Fruit fly (Drosophila melanogaster) whole organism, pupa: Measurements from ENCODE around the gene mei-218.

Experiments used
- CG10348 ChIP-seq: fragments of 200-800 bp; sonication (Bioruptor generic); IDR thresholded peaks from 2 replicates; pipeline ENCODE4 v1.3.6; 2022; ENCODE audit warnings: missing biosample characterization, missing genetic modification characterization
- CG12605 ChIP-seq: fragments of 200-800 bp; sonication (Bioruptor generic); IDR thresholded peaks from 2 replicates; pipeline ENCODE4 v1.3.6; 2022; ENCODE audit warnings: missing biosample characterization, missing genetic modification characterization
- CG13204 ChIP-seq: fragments of 200-800 bp; sonication (Bioruptor generic); optimal IDR thresholded peaks from 2 replicates; lab custom pipeline; 2018; ENCODE audit warnings: missing biosample characterization, mild to moderate bottlenecking, missing genetic modification characterization, moderate library complexity
- CG14655 ChIP-seq: fragments of 200-800 bp; sonication (Bioruptor generic); optimal IDR thresholded peaks from 3 replicates; lab custom pipeline; 2017; ENCODE audit warnings: mild to moderate bottlenecking, missing biosample characterization, missing genetic modification reagents, missing genetic modification characterization
- CG15710 ChIP-seq: fragments of 200-800 bp; sonication (Bioruptor generic); optimal IDR thresholded peaks from 2 replicates; lab custom pipeline; 2018; ENCODE audit warnings: missing biosample characterization, mild to moderate bottlenecking, missing genetic modification characterization, moderate library complexity
- CG17806 ChIP-seq: fragments of 200-800 bp; sonication (Bioruptor generic); optimal IDR thresholded peaks from 2 replicates; lab custom pipeline; 2018; ENCODE audit warnings: missing biosample characterization, mild to moderate bottlenecking, missing genetic modification characterization, moderate library complexity
- CG32121 ChIP-seq: fragments of 200-800 bp; sonication (Bioruptor generic); IDR thresholded peaks from 2 replicates; pipeline ENCODE4 v1.3.6; 2022; ENCODE audit warnings: missing biosample characterization, missing genetic modification characterization
- CG34367 ChIP-seq: fragments of 200-800 bp; sonication (Bioruptor generic); optimal IDR thresholded peaks from 2 replicates; lab custom pipeline; 2018; ENCODE audit warnings: missing biosample characterization, mild to moderate bottlenecking, missing genetic modification characterization
- CG4496 ChIP-seq: fragments of 200-800 bp; sonication (Bioruptor generic); IDR thresholded peaks from 3 replicates; pipeline ENCODE4 v1.3.6; 2022; ENCODE audit warnings: missing biosample characterization, missing genetic modification characterization
- CG8159 ChIP-seq: fragments of 200-800 bp; sonication (Bioruptor generic); optimal IDR thresholded peaks from 3 replicates; lab custom pipeline; 2018; ENCODE audit warnings: missing biosample characterization, mild to moderate bottlenecking, missing genetic modification characterization, moderate library complexity
- CG8301 ChIP-seq: fragments of 200-800 bp; sonication (Bioruptor generic); optimal IDR thresholded peaks from 2 replicates; lab custom pipeline; 2018; ENCODE audit warnings: missing biosample characterization, mild to moderate bottlenecking, missing genetic modification characterization
- CG9948 ChIP-seq: fragments of 200-800 bp; sonication (Bioruptor generic); optimal IDR thresholded peaks from 2 replicates; lab custom pipeline; 2018; ENCODE audit warnings: missing biosample characterization, mild to moderate bottlenecking, missing genetic modification characterization, moderate library complexity
- D1 ChIP-seq: fragments of 200-800 bp; sonication (Bioruptor generic); optimal IDR thresholded peaks from 2 replicates; lab custom pipeline; 2018; ENCODE audit warnings: missing biosample characterization, mild to moderate bottlenecking, missing genetic modification characterization, moderate library complexity
- EcR ChIP-seq: fragments of 200-800 bp; sonication (Bioruptor generic); optimal IDR thresholded peaks from 3 replicates; lab custom pipeline; 2019; ENCODE audit warnings: missing biosample characterization, missing genetic modification characterization, mild to moderate bottlenecking, moderate library complexity, missing genetic modification reagents
- Ets98B ChIP-seq: fragments of 200-800 bp; sonication (Bioruptor generic); IDR thresholded peaks from 2 replicates; pipeline ENCODE4 v1.3.6; 2022; ENCODE audit warnings: missing biosample characterization, missing genetic modification characterization
- Pif1A ChIP-seq: fragments of 200-800 bp; sonication (Bioruptor generic); optimal IDR thresholded peaks from 3 replicates; lab custom pipeline; 2016; ENCODE audit warnings: missing biosample characterization, missing genetic modification characterization
- Pif1B ChIP-seq: fragments of 200-800 bp; sonication (Bioruptor generic); optimal IDR thresholded peaks from 3 replicates; lab custom pipeline; 2016; ENCODE audit warnings: missing biosample characterization, missing genetic modification characterization
- Snoo ChIP-seq: fragments of 200-800 bp; sonication (Bioruptor generic); optimal IDR thresholded peaks from 3 replicates; lab custom pipeline; 2017; ENCODE audit warnings: missing biosample characterization, mild to moderate bottlenecking, missing genetic modification characterization, inconsistent platforms
- fd96Ca ChIP-seq: fragments of 200-800 bp; sonication (Bioruptor generic); IDR thresholded peaks from 3 replicates; pipeline ENCODE4 v1.3.6; 2022; ENCODE audit warnings: missing biosample characterization, missing genetic modification characterization
- gl ChIP-seq: fragments of 200-800 bp; sonication (Bioruptor generic); optimal IDR thresholded peaks from 2 replicates; lab custom pipeline; 2018; ENCODE audit warnings: missing biosample characterization, mild to moderate bottlenecking, missing genetic modification characterization
- rn ChIP-seq: fragments of 200-800 bp; sonication (Bioruptor generic); IDR thresholded peaks from 2 replicates; pipeline ENCODE4 v1.3.6; 2022; ENCODE audit warnings: missing biosample characterization, missing genetic modification characterization

The mei-218 gene

dm6 chrX:17181264-17182198 is 38.7 kb upstream of the mei-218 start:
- TF ChIP-seq Snoo (tag; lab: Kevin White, UChicago) (peak; percentile 41), CG32121 (GFP tag; lab: Robert Waterston, UW) (0 out of 2 replicates have a peak, but pooled peaks have one; percentile 8), D1 (tag; lab: Kevin White, UChicago) (no peak), CG12605 (no peak), gl (no peak), CG8159 (tag; lab: Kevin White, UChicago) (no peak)
- TF ChIP-seq, all 21 proteins: peak for 2

DNA sequence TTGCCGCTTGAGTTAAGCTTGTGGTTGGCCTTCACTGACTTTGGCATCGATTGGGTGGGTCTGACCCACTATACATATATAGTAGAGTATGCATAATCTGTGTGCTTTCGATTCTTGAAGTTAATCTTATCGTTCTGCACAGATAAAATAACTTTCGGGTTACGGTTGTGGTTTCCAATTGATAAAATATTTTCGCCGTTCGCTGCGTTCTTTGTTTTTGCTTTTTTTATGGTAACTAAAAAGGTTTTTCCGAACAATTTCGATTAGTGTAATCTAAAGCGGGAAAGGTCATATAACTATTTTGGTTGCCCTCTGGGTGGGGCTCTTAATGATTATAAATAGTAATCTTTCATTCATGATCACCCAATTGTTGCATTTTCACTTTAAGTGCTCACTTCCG is 37.7 kb upstream of the mei-218 start:
- no peak for TF ChIP-seq fd96Ca (GFP tag; lab: Robert Waterston, UW)
- no peak for TF ChIP-seq Pif1A
- TF ChIP-seq EcR (GFP tag; lab: Kevin White, UChicago), result no peak
- TF ChIP-seq Pif1B, result no peak
- TF ChIP-seq CG4496, result no peak
- no peak for TF ChIP-seq CG17806 (tag; lab: Kevin White, UChicago)
- TF ChIP-seq D1 (tag; lab: Kevin White, UChicago), result no peak
- TF ChIP-seq CG14655 (GFP tag; lab: Kevin White, UChicago), result no peak

DNA sequence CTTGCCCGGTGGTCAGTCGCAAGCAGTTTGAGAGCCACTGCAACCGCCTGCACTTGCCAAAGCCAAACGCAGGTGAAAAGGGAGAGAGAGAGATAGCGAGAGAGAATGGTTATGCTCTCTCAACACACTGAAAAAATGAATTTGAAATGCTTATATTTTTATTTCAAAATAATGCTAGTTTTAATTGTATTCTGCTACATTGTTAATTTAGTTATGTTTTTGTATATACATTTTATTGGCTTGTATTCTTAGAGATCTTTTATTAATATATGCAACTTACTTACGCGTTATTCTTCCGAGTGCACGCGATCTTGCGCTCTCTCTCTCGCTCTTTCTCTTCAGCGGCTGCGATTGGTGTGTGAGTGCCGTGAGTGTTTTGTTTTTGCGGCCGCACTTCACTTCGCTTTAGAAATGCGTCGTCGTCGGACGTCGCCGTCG is 35.7 kb upstream of the mei-218 start:
- peak; percentile 76 for TF ChIP-seq EcR (GFP tag; lab: Kevin White, UChicago)
- peak; percentile 18 for TF ChIP-seq CG9948 (tag; lab: Kevin White, UChicago)
- TF ChIP-seq CG10348 (GFP tag; lab: Robert Waterston, UW), result no peak
- peak; percentile 87 for TF ChIP-seq CG15710
- TF ChIP-seq Ets98B (GFP tag; lab: Robert Waterston, UW), result peak; percentile 99
- peak; percentile 98 for TF ChIP-seq CG17806 (tag; lab: Kevin White, UChicago)
- TF ChIP-seq CG14655 (GFP tag; lab: Kevin White, UChicago), result peak; percentile 98
- no peak for TF ChIP-seq CG34367
- peak; percentile 98 for TF ChIP-seq Pif1A
- TF ChIP-seq CG13204 (GFP tag; lab: Kevin White, UChicago), result no peak
- peak; percentile 97 for TF ChIP-seq CG8301 (tag; lab: Kevin White, UChicago)
- TF ChIP-seq gl, result peak; percentile 91
- TF ChIP-seq Snoo (tag; lab: Kevin White, UChicago), result peak; percentile 98
- peak; percentile 99 for TF ChIP-seq CG4496
- TF ChIP-seq CG32121 (GFP tag; lab: Robert Waterston, UW), result peak; percentile 100
- TF ChIP-seq fd96Ca (GFP tag; lab: Robert Waterston, UW), result peak; percentile 96
- peak; percentile 99 for TF ChIP-seq CG12605
- peak; percentile 87 for TF ChIP-seq D1 (tag; lab: Kevin White, UChicago)
- TF ChIP-seq rn (GFP tag; lab: Robert Waterston, UW), result peak; percentile 98
- peak; percentile 98 for TF ChIP-seq CG8159 (tag; lab: Kevin White, UChicago)
- peak; percentile 98 for TF ChIP-seq Pif1B

DNA sequence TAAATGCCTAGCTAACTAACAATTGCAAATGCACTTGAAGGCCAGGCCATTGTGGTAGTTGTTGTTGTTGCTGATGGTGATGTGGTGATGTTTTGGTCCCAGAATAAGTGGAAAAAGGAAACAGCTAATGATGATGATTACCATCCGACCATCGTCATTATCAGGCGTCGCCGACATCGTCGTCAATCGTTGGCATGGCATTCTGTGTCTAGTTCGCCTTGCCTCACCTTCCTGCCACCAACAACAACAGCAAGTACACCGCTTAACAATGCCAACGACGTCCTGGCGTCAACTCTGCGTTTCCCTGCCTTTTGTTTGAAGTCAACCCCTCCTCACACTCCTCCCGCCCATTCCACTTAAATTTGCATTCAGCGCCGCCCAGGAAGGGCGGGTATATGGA is 34.8 kb upstream of the mei-218 start:
- TF ChIP-seq CG17806 (tag; lab: Kevin White, UChicago) (no peak), CG13204 (GFP tag; lab: Kevin White, UChicago) (no peak), CG34367 (no peak), CG14655 (GFP tag; lab: Kevin White, UChicago) (no peak), rn (GFP tag; lab: Robert Waterston, UW) (no peak), CG4496 (no peak), Pif1A (no peak), Snoo (tag; lab: Kevin White, UChicago) (no peak), EcR (GFP tag; lab: Kevin White, UChicago) (no peak), Pif1B (no peak), D1 (tag; lab: Kevin White, UChicago) (no peak), CG15710 (no peak), CG9948 (tag; lab: Kevin White, UChicago) (no peak), CG32121 (GFP tag; lab: Robert Waterston, UW) (no peak), fd96Ca (GFP tag; lab: Robert Waterston, UW) (no peak), Ets98B (GFP tag; lab: Robert Waterston, UW) (no peak)

dm6 chrX:17176542-17176941 is 33.8 kb upstream of the mei-218 start:
- TF ChIP-seq CG15710 (no peak), CG34367 (no peak), CG8301 (tag; lab: Kevin White, UChicago) (peak; percentile 17), CG10348 (GFP tag; lab: Robert Waterston, UW) (no peak), CG12605 (peak; percentile 16; the same call in 1 of the 2 replicates), CG17806 (tag; lab: Kevin White, UChicago) (no peak), Pif1B (peak; percentile 34), gl (no peak), Ets98B (GFP tag; lab: Robert Waterston, UW) (peak; percentile 50; the same call in 1 of the 2 replicates), Pif1A (peak; percentile 51), CG4496 (peak; percentile 84), fd96Ca (GFP tag; lab: Robert Waterston, UW) (0 out of 3 replicates have a peak, but pooled peaks have one; percentile 52), CG9948 (tag; lab: Kevin White, UChicago) (no peak), D1 (tag; lab: Kevin White, UChicago) (no peak), Snoo (tag; lab: Kevin White, UChicago) (no peak), EcR (GFP tag; lab: Kevin White, UChicago) (no peak), CG14655 (GFP tag; lab: Kevin White, UChicago) (peak; percentile 14), CG8159 (tag; lab: Kevin White, UChicago) (no peak), CG32121 (GFP tag; lab: Robert Waterston, UW) (peak; percentile 70)
